Fruit fly (Drosophila melanogaster): ENCODE measurements around the gene Gr66a.

The Gr66a gene

DNA sequence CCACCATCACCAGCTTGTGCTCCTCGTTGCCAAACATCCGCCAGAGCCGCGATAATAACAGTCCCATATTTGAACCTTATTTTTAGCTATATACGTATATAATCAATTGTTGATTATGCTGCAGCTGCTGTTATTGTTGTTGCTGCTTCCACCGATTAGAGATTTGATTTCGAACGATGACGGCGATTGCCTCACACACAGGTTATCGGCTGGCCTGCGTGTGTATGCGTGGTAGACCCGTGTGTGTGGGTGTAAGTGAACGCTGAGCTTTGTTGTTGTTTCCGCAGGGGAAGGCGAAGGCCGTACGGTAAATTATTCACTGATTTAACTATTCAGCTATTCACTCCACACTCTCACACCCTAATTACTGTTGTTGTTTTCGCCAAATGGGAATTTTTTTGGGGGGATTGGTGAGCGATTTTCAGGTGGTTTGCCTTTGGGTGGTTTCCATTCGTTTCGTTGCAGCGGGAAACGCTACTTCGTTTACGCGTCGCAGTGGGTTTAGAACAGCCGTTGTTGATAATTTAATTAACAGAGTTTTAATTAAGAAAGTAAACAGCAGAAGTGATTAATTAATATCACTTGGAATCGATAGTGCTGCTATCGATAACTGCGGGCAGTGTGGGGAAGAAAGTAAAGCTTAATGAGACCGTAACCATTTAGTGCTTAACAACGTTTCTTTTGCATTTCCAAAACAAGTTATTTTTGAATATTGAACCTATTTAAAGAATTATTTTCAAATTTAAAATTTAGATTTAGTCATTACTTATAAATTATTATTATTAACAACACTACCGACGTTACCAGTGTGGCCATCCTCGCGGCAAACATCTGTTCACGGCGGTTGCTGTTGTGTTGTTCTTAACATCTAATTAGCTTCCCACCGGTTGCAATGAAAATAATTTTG, 7.3 kb downstream of the Gr66a start, which contains the start of the genes Arl5 and CG13671:
Gene Arl5 (minus strand): TSS at position 616 of the 907 bp plus-strand sequence.
Gene CG13671 (plus strand): TSS at position 841 of the 907 bp plus-strand sequence.
- TF ChIP-seq fru (GFP tag; optimal IDR thresholded peaks at IDR 0.05), result peak; percentile 86
- peak; percentile 55 for TF ChIP-seq Sp1 (GFP tag; optimal IDR thresholded peaks at IDR 0.05)
- peak; percentile 80 for TF ChIP-seq sv (GFP tag; optimal IDR thresholded peaks at IDR 0.05)
- peak; percentile 88 for TF ChIP-seq Jra (GFP tag; optimal IDR thresholded peaks at IDR 0.05)
- TF ChIP-seq jim (GFP tag; optimal IDR thresholded peaks at IDR 0.05), result no peak
- TF ChIP-seq CG9705 (GFP tag; optimal IDR thresholded peaks at IDR 0.05), result no peak
- TF ChIP-seq psq (GFP tag; optimal IDR thresholded peaks at IDR 0.05), result peak; percentile 82
- TF ChIP-seq dmrt93B (GFP tag; optimal IDR thresholded peaks at IDR 0.05), result no peak
- TF ChIP-seq OdsH (GFP tag; optimal IDR thresholded peaks at IDR 0.05), result peak; percentile 84
- TF ChIP-seq lola (GFP tag; optimal IDR thresholded peaks at IDR 0.05), result no peak
- TF ChIP-seq Hr83 (GFP tag; optimal IDR thresholded peaks at IDR 0.05; ENCODE audit: poor library complexity, severe bottlenecking), result peak; percentile 30
- TF ChIP-seq brk (GFP tag; optimal IDR thresholded peaks at IDR 0.05), result peak; percentile 89
- TF ChIP-seq woc (GFP tag; optimal IDR thresholded peaks at IDR 0.05), result no peak
- TF ChIP-seq Vsx2 (GFP tag; optimal IDR thresholded peaks at IDR 0.05; ENCODE audit: partially characterized antibody), result peak; percentile 97
- TF ChIP-seq dsf (GFP tag; optimal IDR thresholded peaks at IDR 0.05; ENCODE audit: borderline replicate concordance), result peak; percentile 79
- peak; percentile 59 for TF ChIP-seq HLH106 (tag; optimal IDR thresholded peaks at IDR 0.05)
- no peak for TF ChIP-seq Myc (optimal IDR thresholded peaks at IDR 0.05)
- peak; percentile 69 for TF ChIP-seq br (GFP tag; optimal IDR thresholded peaks at IDR 0.05)
- no peak for TF ChIP-seq CG32264 (GFP tag; optimal IDR thresholded peaks at IDR 0.05)
- TF ChIP-seq Mio (GFP tag; optimal IDR thresholded peaks at IDR 0.05), result no peak
- TF ChIP-seq tai (GFP tag; optimal IDR thresholded peaks at IDR 0.05), result no peak
- peak; percentile 89 for TF ChIP-seq Hnf4 (GFP tag; optimal IDR thresholded peaks at IDR 0.05)
- TF ChIP-seq GATAd (GFP tag; optimal IDR thresholded peaks at IDR 0.05), result peak; percentile 47
- peak in 1 of 2 experiments; percentile 93 for TF ChIP-seq foxo (GFP tag; optimal IDR thresholded peaks at IDR 0.05)
- no peak for TF ChIP-seq pan (optimal IDR thresholded peaks at IDR 0.05)
- TF ChIP-seq N (GFP tag; optimal IDR thresholded peaks at IDR 0.05), result no peak
- TF ChIP-seq ey (GFP tag; optimal IDR thresholded peaks at IDR 0.05), result peak; percentile 63
- TF ChIP-seq Abd-B (GFP tag; optimal IDR thresholded peaks at IDR 0.05), result no peak
- TF ChIP-seq dl (GFP tag; optimal IDR thresholded peaks at IDR 0.05; ENCODE audit: insufficient read depth in 1 of 2, partially characterized antibody in 2 of 2), result no peak
- no peak for TF ChIP-seq CrebA (GFP tag; optimal IDR thresholded peaks at IDR 0.05; ENCODE audit: borderline replicate concordance)
- TF ChIP-seq Hr78 (GFP tag; optimal IDR thresholded peaks at IDR 0.05), result no peak
- peak; percentile 89 for TF ChIP-seq rgr (GFP tag; optimal IDR thresholded peaks at IDR 0.05)
- no peak for TF ChIP-seq usp (GFP tag; optimal IDR thresholded peaks at IDR 0.05)
- TF ChIP-seq Dfd (GFP tag; optimal IDR thresholded peaks at IDR 0.05), result no peak
- no peak for TF ChIP-seq Dif (GFP tag; optimal IDR thresholded peaks at IDR 0.05; ENCODE audit: partially characterized antibody)
- peak; percentile 85 for TF ChIP-seq h (GFP tag; optimal IDR thresholded peaks at IDR 0.05)
- TF ChIP-seq Rel (GFP tag; optimal IDR thresholded peaks at IDR 0.05), result no peak
- peak; percentile 55 for TF ChIP-seq Rel (tag; optimal IDR thresholded peaks at IDR 0.05)
- TF ChIP-seq sage (GFP tag; optimal IDR thresholded peaks at IDR 0.05), result no peak

DNA sequence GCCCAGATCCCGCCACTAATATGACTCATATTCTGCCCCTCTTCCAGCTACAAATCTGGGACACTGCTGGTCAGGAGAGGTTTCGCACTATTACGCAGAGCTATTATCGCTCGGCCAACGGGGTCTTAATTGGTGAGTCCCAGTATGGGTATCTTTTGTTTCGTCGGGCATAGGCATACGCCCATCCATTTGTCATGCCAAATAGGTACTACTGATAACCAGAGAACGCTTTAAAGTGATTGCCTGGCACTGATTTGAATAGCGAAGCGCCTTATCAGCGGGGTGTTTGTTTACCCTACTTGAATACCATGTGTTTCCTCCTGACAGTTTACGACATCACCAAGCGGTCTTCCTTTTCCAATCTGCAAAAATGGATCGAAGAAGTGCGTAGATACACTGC, 9.3 kb downstream of the Gr66a start:
- TF ChIP-seq pan (optimal IDR thresholded peaks at IDR 0.05), result no peak
- TF ChIP-seq Mio (GFP tag; optimal IDR thresholded peaks at IDR 0.05), result no peak
- TF ChIP-seq Jra (GFP tag; optimal IDR thresholded peaks at IDR 0.05), result peak; percentile 5
- TF ChIP-seq Rel (GFP tag; optimal IDR thresholded peaks at IDR 0.05), result no peak
- peak; percentile 82 for TF ChIP-seq Rel (tag; optimal IDR thresholded peaks at IDR 0.05)
- TF ChIP-seq sv (GFP tag; optimal IDR thresholded peaks at IDR 0.05), result no peak
- TF ChIP-seq psq (GFP tag; optimal IDR thresholded peaks at IDR 0.05), result no peak
- no peak for TF ChIP-seq Dif (GFP tag; optimal IDR thresholded peaks at IDR 0.05; ENCODE audit: partially characterized antibody)
